Worm (Caenorhabditis elegans) whole organism, dauer: ENCODE data around the gene Y55B1AR.4.

Experiments
- unc-62 ChIP-seq: sonication (generic microtip); optimal IDR thresholded peaks from 2 replicates; lab custom pipeline; 2017; ENCODE audit warnings: missing biosample characterization, missing genetic modification reagents, missing genetic modification characterization

The Y55B1AR.4 gene

DNA sequence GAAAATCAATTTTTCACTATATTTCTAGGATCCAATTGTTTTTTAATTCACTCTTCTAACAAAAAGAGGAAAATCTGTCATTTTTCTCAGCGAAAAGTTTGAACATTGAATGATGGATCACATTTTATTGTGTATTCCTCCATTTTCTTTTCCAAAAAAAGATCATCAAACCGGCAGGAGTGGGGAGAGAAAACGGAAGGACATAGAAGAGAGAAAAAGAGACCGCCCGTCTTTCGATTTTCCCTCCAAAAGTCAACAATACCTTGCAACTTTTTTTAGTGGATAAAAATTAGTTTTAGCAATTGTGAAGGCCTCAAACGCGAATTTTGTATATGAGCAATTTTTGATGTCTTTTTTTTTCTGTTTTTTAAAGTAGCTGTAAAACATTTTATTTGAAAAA, 41.6 kb downstream of the Y55B1AR.4 start:
- no peak for TF ChIP-seq unc-62 (GFP tag; lab: Kevin White, UChicago)

DNA sequence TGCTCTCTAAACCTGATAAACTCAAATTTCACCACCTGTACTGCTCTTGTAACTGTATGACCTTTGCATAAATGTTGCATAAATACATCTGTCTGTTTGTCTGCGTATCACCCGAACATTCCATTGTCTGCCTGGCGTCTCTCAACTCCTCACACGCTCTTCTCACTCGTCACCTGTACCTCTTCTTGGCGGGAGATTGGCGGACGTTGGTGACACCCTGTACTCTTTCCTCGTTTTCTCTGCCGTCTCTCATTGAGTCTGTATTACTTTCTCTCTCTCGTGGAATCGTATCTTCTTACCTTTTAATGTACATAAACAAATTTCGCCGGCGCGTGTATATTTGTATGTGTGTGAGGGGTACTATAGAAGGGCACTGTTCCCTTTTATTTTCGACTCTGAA, 46.5 kb downstream of the Y55B1AR.4 start:
- TF ChIP-seq unc-62 (GFP tag; lab: Kevin White, UChicago): no peak

DNA sequence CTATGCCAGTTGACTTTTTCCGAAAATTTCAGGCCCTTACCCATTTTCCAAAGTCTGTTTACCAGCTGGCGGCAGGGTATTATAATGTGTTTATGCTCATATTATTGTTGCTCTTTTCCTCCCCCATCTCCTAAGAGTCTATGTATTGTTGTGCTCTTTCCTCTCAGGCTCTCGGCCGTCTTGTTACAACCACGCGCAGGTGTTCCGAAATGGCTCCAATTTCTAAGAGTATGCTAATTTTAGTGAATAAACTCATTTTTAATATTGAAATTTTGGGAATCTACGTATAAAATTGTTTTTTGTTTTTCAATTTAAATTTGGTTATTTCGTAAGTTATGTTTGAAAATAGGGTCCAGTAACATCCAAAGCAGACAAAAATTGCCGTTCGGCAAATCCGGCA, 47.2 kb downstream of the Y55B1AR.4 start:
- TF ChIP-seq unc-62 (GFP tag; lab: Kevin White, UChicago): no peak

DNA sequence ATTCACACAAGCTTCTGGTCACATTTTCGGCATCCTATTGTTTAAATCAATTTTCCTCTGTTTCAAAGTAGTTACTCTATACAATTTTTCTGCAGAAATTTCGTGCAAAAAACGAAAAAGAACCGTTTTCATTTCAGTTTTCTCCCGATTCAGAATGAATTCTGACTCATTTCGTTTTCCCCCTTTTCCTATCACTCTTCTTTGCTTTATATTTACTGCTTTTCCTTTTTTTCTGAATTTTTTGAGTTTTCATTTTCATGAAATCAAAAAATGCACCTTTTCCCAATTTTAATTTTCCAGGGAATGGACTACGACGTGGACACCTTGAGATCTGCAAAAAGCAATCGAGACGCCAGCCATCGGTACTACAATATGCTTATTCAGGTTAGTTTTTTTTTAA, 49.7 kb downstream of the Y55B1AR.4 start, which contains the start of gene B0353.1:
B0353.1 (plus strand) TSS at position 301 of the 400 bp plus-strand sequence.
- no peak for TF ChIP-seq unc-62 (GFP tag; lab: Kevin White, UChicago)
